Worm (Caenorhabditis elegans) whole organism, young adult: ENCODE data around the gene B0222.1.

Source experiments
- ama-1 ChIP-seq, 3 experiments: fragments of 150-350 bp in 1 of 3; sonication (generic microtip) in 2 of 3; optimal IDR thresholded peaks; 2 replicates each; lab custom pipeline; 2014 to 2018; ENCODE audit warnings: missing biosample characterization in 2 of 3, missing genetic modification characterization in 2 of 3, missing genetic modification reagents in 2 of 3
- athp-1 ChIP-seq: sonication (generic microtip); optimal IDR thresholded peaks from 2 replicates; lab custom pipeline; 2017; ENCODE audit warnings: mild to moderate bottlenecking, missing genetic modification characterization, missing compliant biosample characterization
- ceh-100 ChIP-seq: fragments of 200-800 bp; sonication (Bioruptor generic); IDR thresholded peaks from 2 replicates; pipeline ENCODE4 v1.3.6; 2022; ENCODE audit warnings: missing genetic modification reagents, missing genetic modification characterization, missing compliant biosample characterization
- ceh-91 ChIP-seq: fragments of 200-800 bp; sonication (Bioruptor generic); IDR thresholded peaks from 2 replicates; pipeline ENCODE4 v1.3.6; 2022; ENCODE audit warnings: missing genetic modification reagents, missing genetic modification characterization, missing compliant biosample characterization
- gei-17 ChIP-seq: fragments of 200-800 bp; sonication (Bioruptor generic); optimal IDR thresholded peaks from 2 replicates; lab custom pipeline; 2018; ENCODE audit warnings: mild to moderate bottlenecking, missing genetic modification characterization, missing compliant biosample characterization
- madf-3 ChIP-seq: fragments of 200-800 bp; sonication (Bioruptor generic); IDR thresholded peaks from 2 replicates; pipeline ENCODE4 v1.3.6; 2022; ENCODE audit warnings: missing genetic modification reagents, missing genetic modification characterization, missing compliant biosample characterization
- mcd-1 ChIP-seq: fragments of 200-800 bp; sonication (Bioruptor generic); IDR thresholded peaks from 2 replicates; pipeline ENCODE4 v1.3.6; 2022; ENCODE audit warnings: missing genetic modification reagents, missing genetic modification characterization, missing compliant biosample characterization
- mxl-1 ChIP-seq: sonication (generic microtip); optimal IDR thresholded peaks from 2 replicates; lab custom pipeline; 2016; ENCODE audit warnings: missing genetic modification characterization, missing compliant biosample characterization
- pbrm-1 ChIP-seq: fragments of 200-800 bp; sonication (Bioruptor generic); IDR thresholded peaks from 2 replicates; pipeline ENCODE4 v1.3.6; 2022; ENCODE audit warnings: missing genetic modification reagents, missing genetic modification characterization, missing compliant biosample characterization
- pha-4 ChIP-seq: fragments of 150-350 bp; sonication (generic microtip); optimal IDR thresholded peaks from 2 replicates; lab custom pipeline; 2014; ENCODE audit warnings: missing biosample characterization, missing genetic modification reagents, missing genetic modification characterization
- snpc-4 ChIP-seq, 5 experiments: fragments of 150-350 bp in 1 of 5; sonication (generic microtip) in 4 of 5; optimal IDR thresholded peaks; 2 replicates each; lab custom pipeline; 2014 to 2018; ENCODE audit warnings: missing genetic modification characterization in 5 of 5, missing biosample characterization in 3 of 5, antibody characterized with exemption in 2 of 5, mild to moderate bottlenecking in 2 of 5, missing compliant biosample characterization in 2 of 5, missing genotype in 2 of 5, moderate library complexity in 2 of 5, missing genetic modification reagents in 1 of 5
- unc-62 ChIP-seq: fragments of 150-350 bp; optimal IDR thresholded peaks from 2 replicates; lab custom pipeline; 2014; ENCODE audit warnings: missing biosample characterization, missing genetic modification reagents, missing genetic modification characterization

ce11 chrV:9146849-9147557, 12.9 kb downstream of the B0222.1 start, which contains the start of gene spl-2:
- TF ChIP-seq ceh-91 (GFP tag; lab: Robert Waterston, UW) (no peak), pha-4 (tag; lab: Kevin White, UChicago) (no peak), snpc-4 (GFP tag; optimal IDR thresholded peaks at IDR 0.05; lab: Kevin White, UChicago) (no peak), snpc-4 (tag; optimal IDR thresholded peaks at IDR 0.05; lab: Kevin White, UChicago) (no peak), mcd-1 (GFP tag; lab: Robert Waterston, UW) (no peak), unc-62 (no peak), ama-1 (optimal IDR thresholded peaks at IDR 0.05; lab: Kevin White, UChicago) (no peak), ama-1 (GFP tag; optimal IDR thresholded peaks at IDR 0.05; lab: Kevin White, UChicago) (no peak), gei-17 (GFP tag; lab: Kevin White, UChicago) (no peak), ceh-100 (GFP tag; lab: Robert Waterston, UW) (no peak), athp-1 (tag; lab: Kevin White, UChicago) (no peak), mxl-1 (tag; lab: Kevin White, UChicago) (no peak), pbrm-1 (GFP tag; lab: Robert Waterston, UW) (no peak), madf-3 (no peak)
